Fruit fly (Drosophila melanogaster): ENCODE data around the gene Rel.
A peak's percentile ranks its signal among the peaks of the same experiment; 100 is the strongest.

The Rel gene

dm6 chr3R:9053850-9054441 lies 6.2 kb upstream of the Rel start (continued):
- TF ChIP-seq Rx (GFP tag; IDR thresholded peaks at IDR 0.05) (no peak), Dref (GFP tag; IDR thresholded peaks at IDR 0.05) (no peak), grau (tag; optimal IDR thresholded peaks at IDR 0.05) (peak; percentile 96), CG3847 (GFP tag; IDR thresholded peaks at IDR 0.05) (no peak), pros (GFP tag; optimal IDR thresholded peaks at IDR 0.05) (no peak), gro (GFP tag; optimal IDR thresholded peaks at IDR 0.05) (no peak), CG2712 (tag; optimal IDR thresholded peaks at IDR 0.05) (peak; percentile 61), CG2199 (GFP tag; IDR thresholded peaks at IDR 0.05) (no peak), mld (GFP tag; IDR thresholded peaks at IDR 0.05; ENCODE audit: partially characterized antibody) (no peak), D19B (GFP tag; optimal IDR thresholded peaks at IDR 0.05) (peak; percentile 42), CG30403 (GFP tag; optimal IDR thresholded peaks at IDR 0.05) (peak; percentile 58), CG1832 (GFP tag; optimal IDR thresholded peaks at IDR 0.05) (no peak), br (optimal IDR thresholded peaks at IDR 0.05) (no peak), NfI (GFP tag; optimal IDR thresholded peaks at IDR 0.05) (peak; percentile 60), MTF-1 (GFP tag; optimal IDR thresholded peaks at IDR 0.05; ENCODE audit: borderline replicate concordance) (no peak), H15 (GFP tag; IDR thresholded peaks at IDR 0.05) (no peak), disco-r (GFP tag; optimal IDR thresholded peaks at IDR 0.05) (no peak), CG10654 (GFP tag; optimal IDR thresholded peaks at IDR 0.05) (no peak), CG2678 (tag; optimal IDR thresholded peaks at IDR 0.05) (peak; percentile 78), Dip3 (GFP tag; optimal IDR thresholded peaks at IDR 0.05) (peak; percentile 63), gcm2 (GFP tag; optimal IDR thresholded peaks at IDR 0.05) (no peak), pan (optimal IDR thresholded peaks at IDR 0.05) (no peak), pan (GFP tag; optimal IDR thresholded peaks at IDR 0.05 in 1 of 2, IDR thresholded peaks at IDR 0.05 in 1 of 2) (no peak), crp (GFP tag; optimal IDR thresholded peaks at IDR 0.05) (no peak), CG18262 (tag; optimal IDR thresholded peaks at IDR 0.05) (peak; percentile 66), CG12219 (GFP tag; optimal IDR thresholded peaks at IDR 0.05) (peak; percentile 27), HLH4C (GFP tag; IDR thresholded peaks at IDR 0.05; ENCODE audit: partially characterized antibody) (no peak), HLH3B (GFP tag; IDR thresholded peaks at IDR 0.05) (no peak), CG2120 (GFP tag; optimal IDR thresholded peaks at IDR 0.05) (peak; percentile 68), Hr78 (GFP tag; optimal IDR thresholded peaks at IDR 0.05) (no peak), Myb (GFP tag; optimal IDR thresholded peaks at IDR 0.05) (peak; percentile 57), da (GFP tag; optimal IDR thresholded peaks at IDR 0.05) (no peak), Sin3A (optimal IDR thresholded peaks at IDR 0.05) (no peak), CG14050 (GFP tag; IDR thresholded peaks at IDR 0.05) (no peak), Meics (GFP tag; optimal IDR thresholded peaks at IDR 0.05) (peak; percentile 66), Dek (tag; optimal IDR thresholded peaks at IDR 0.05) (peak; percentile 3), trh (GFP tag; optimal IDR thresholded peaks at IDR 0.05) (no peak), CG12744 (GFP tag; optimal IDR thresholded peaks at IDR 0.05) (no peak), CG10321 (GFP tag; IDR thresholded peaks at IDR 0.05) (no peak), Bteb2 (GFP tag; optimal IDR thresholded peaks at IDR 0.05) (no peak), Ptx1 (GFP tag; IDR thresholded peaks at IDR 0.05) (no peak), ssp (GFP tag; IDR thresholded peaks at IDR 0.05) (no peak), CG7271 (tag; optimal IDR thresholded peaks at IDR 0.05) (no peak), Adf1 (GFP tag; IDR thresholded peaks at IDR 0.05) (no peak), CG3281 (GFP tag; optimal IDR thresholded peaks at IDR 0.05) (peak; percentile 58), CG18619 (GFP tag; optimal IDR thresholded peaks at IDR 0.05) (peak; percentile 50), fd64A (GFP tag; optimal IDR thresholded peaks at IDR 0.05) (no peak), CG34224 (GFP tag; IDR thresholded peaks at IDR 0.05; ENCODE audit: partially characterized antibody) (no peak), E2f1 (GFP tag; IDR thresholded peaks at IDR 0.05) (no peak), CG9932 (GFP tag; IDR thresholded peaks at IDR 0.05) (no peak), zen (tag; optimal IDR thresholded peaks at IDR 0.05) (peak; percentile 13), CG1603 (tag; optimal IDR thresholded peaks at IDR 0.05) (peak; percentile 22)
